Worm (Caenorhabditis elegans): ENCODE data around the gene ZK688.11.

The ZK688.11 gene

DNA sequence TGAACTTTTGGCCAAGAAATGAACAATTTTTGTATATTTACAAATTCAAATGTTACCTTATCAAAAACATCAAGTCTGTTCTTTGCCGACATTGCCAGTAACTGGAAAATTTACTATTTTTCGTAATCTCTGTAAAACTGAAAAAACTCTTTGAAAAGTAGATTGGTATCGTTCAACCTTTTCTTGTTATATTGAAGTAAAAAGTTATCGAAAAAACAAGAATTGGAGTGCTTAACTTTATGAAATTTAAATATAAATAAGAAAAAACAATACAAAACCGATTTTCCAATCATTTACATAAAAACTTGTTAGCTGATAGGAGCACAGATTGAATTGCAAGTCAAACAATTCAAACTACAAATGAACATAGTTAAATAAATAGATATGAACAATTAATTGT is at the start of gene ZK688.11:
TSS of gene ZK688.11 (minus strand) at position 101 of the 400 bp plus-strand sequence.
- TF ChIP-seq nhr-23 (tag; optimal IDR thresholded peaks at IDR 0.05) (no peak), ceh-28 (tag; optimal IDR thresholded peaks at IDR 0.05) (peak; percentile 3), nhr-11 (tag; optimal IDR thresholded peaks at IDR 0.05) (no peak)

ce11 chrIII:7933235-7933634 is 48.5 kb upstream of the ZK688.11 start, which contains the start of gene ran-2:
Gene ran-2 (plus strand): TSS chrIII:7933535.
- TF ChIP-seq eor-1 (tag; optimal IDR thresholded peaks at IDR 0.05) (no peak), nhr-28 (tag; optimal IDR thresholded peaks at IDR 0.05) (no peak), mml-1 (tag; optimal IDR thresholded peaks at IDR 0.05) (no peak), R02D3.7 (tag; optimal IDR thresholded peaks at IDR 0.05) (no peak), elt-2 (tag; optimal IDR thresholded peaks at IDR 0.05) (peak; percentile 39), elt-3 (tag; optimal IDR thresholded peaks at IDR 0.05) (no peak), nhr-12 (tag; optimal IDR thresholded peaks at IDR 0.05) (no peak), unc-39 (tag; optimal IDR thresholded peaks at IDR 0.05) (no peak)

DNA sequence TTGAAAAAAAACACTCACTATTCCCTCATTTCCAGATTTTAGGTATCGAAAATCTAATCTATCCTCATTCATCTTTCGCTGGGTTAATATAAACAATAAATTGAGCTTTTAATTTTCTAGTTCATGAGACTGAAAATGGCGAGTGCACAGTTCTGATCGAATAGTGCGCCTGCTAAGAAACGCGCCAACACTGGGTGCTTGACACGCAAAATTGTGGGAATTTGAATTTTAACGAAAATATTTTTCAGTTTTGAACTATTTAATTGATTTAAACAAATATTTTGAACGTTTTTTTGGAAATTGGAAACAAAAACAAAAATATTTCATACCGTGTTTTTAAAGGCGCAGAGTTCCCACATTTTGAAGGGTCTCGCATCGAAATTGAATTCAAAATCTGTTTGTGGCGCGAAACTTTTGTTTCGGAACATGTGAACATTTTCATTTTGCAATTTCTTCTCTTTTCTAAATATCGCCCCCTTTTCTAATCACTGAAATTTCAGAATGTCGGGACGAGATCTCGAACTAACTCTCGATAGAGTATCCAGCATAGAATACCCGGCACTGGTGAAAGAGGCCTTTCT is 43.9 kb upstream of the ZK688.11 start, which contains the start of the genes C29E4.13 and npp-15:
TSS of gene C29E4.13 (minus strand) at position 169 of the 581 bp plus-strand sequence.
TSS of gene npp-15 (plus strand) at position 495 of the 581 bp plus-strand sequence.
- TF ChIP-seq fos-1 (tag; optimal IDR thresholded peaks at IDR 0.05) (no peak), nhr-23 (tag; optimal IDR thresholded peaks at IDR 0.05) (peak; percentile 13), fkh-10 (GFP tag; optimal IDR thresholded peaks at IDR 0.05) (no peak), nhr-12 (tag; optimal IDR thresholded peaks at IDR 0.05) (no peak), nhr-237 (tag; optimal IDR thresholded peaks at IDR 0.05) (no peak), skn-1 (tag; optimal IDR thresholded peaks at IDR 0.05) (no peak), nhr-25 (tag; optimal IDR thresholded peaks at IDR 0.05) (peak; percentile 8), pqm-1 (tag; optimal IDR thresholded peaks at IDR 0.05) (no peak), elt-2 (tag; optimal IDR thresholded peaks at IDR 0.05) (peak; percentile 19), nfya-1 (tag; optimal IDR thresholded peaks at IDR 0.05; ENCODE audit: insufficient read depth) (no peak), nhr-43 (tag; optimal IDR thresholded peaks at IDR 0.05; ENCODE audit: poor library complexity, severe bottlenecking) (no peak), daf-12 (tag; optimal IDR thresholded peaks at IDR 0.05) (no peak), fkh-2 (tag; optimal IDR thresholded peaks at IDR 0.05) (no peak), snpc-4 (tag; optimal IDR thresholded peaks at IDR 0.05) (peak; percentile 10), lsy-12 (tag; optimal IDR thresholded peaks at IDR 0.05) (no peak), nhr-77 (tag; optimal IDR thresholded peaks at IDR 0.05) (no peak), pha-4 (tag; optimal IDR thresholded peaks at IDR 0.05) (peak; percentile 71), unc-62 (GFP tag; optimal IDR thresholded peaks at IDR 0.05) (no peak), jun-1 (tag; optimal IDR thresholded peaks at IDR 0.05) (no peak), nhr-76 (tag; optimal IDR thresholded peaks at IDR 0.05) (no peak), unc-39 (tag; optimal IDR thresholded peaks at IDR 0.05) (no peak), ztf-4 (tag; optimal IDR thresholded peaks at IDR 0.05) (no peak), ama-1 (optimal IDR thresholded peaks at IDR 0.05) (no peak), nhr-28 (tag; optimal IDR thresholded peaks at IDR 0.05) (no peak), lin-15B (tag; optimal IDR thresholded peaks at IDR 0.05) (peak; percentile 61), hmg-11 (tag; optimal IDR thresholded peaks at IDR 0.05) (no peak), mml-1 (tag; optimal IDR thresholded peaks at IDR 0.05) (no peak), egl-5 (tag; optimal IDR thresholded peaks at IDR 0.05) (no peak)

- TF ChIP-seq nhr-11 (tag; optimal IDR thresholded peaks at IDR 0.05) = no peak
- peak; percentile 48 for TF ChIP-seq pha-4 (tag; optimal IDR thresholded peaks at IDR 0.05)
- TF ChIP-seq snpc-4 (tag; optimal IDR thresholded peaks at IDR 0.05) = peak; percentile 3
These were observed 41.2 kb upstream of the ZK688.11 start for ce11 chrIII:7925968-7926367.

ce11 chrIII:7924821-7925220 is 40.1 kb upstream of the ZK688.11 start, which contains the start of gene tag-250:
Gene tag-250 (minus strand): TSS chrIII:7924921.
- TF ChIP-seq tbx-2 (tag; optimal IDR thresholded peaks at IDR 0.05) (no peak), mml-1 (tag; optimal IDR thresholded peaks at IDR 0.05) (no peak), nhr-25 (tag; optimal IDR thresholded peaks at IDR 0.05) (no peak), eor-1 (tag; optimal IDR thresholded peaks at IDR 0.05) (no peak), unc-39 (tag; optimal IDR thresholded peaks at IDR 0.05) (no peak), ceh-9 (tag; optimal IDR thresholded peaks at IDR 0.05) (no peak), unc-62 (GFP tag; optimal IDR thresholded peaks at IDR 0.05) (no peak), sea-2 (GFP tag; optimal IDR thresholded peaks at IDR 0.05) (no peak), mdl-1 (tag; optimal IDR thresholded peaks at IDR 0.05) (no peak), elt-3 (tag; optimal IDR thresholded peaks at IDR 0.05) (no peak), R02D3.7 (tag; optimal IDR thresholded peaks at IDR 0.05) (no peak), ama-1 (optimal IDR thresholded peaks at IDR 0.05) (no peak), nhr-23 (tag; optimal IDR thresholded peaks at IDR 0.05) (no peak), egl-5 (tag; optimal IDR thresholded peaks at IDR 0.05) (no peak), ceh-82 (tag; optimal IDR thresholded peaks at IDR 0.05) (no peak), ztf-11 (tag; optimal IDR thresholded peaks at IDR 0.05) (no peak), ZK546.5 (tag; optimal IDR thresholded peaks at IDR 0.05) (no peak)

Measured in whole organism, L3 larva.